Fruit fly (Drosophila melanogaster): ENCODE results near the gene Nemp.
A peak's percentile ranks its signal among the peaks of the same experiment; 100 is the strongest.

Gene Nemp

dm6 chrX:16610601-16611058, 44.2 kb downstream of the Nemp start, which contains the start of gene mbt (continued):
- TF ChIP-seq CG11560 (tag; IDR thresholded peaks at IDR 0.05): no peak
- peak; percentile 82 for TF ChIP-seq HLH4C (GFP tag; IDR thresholded peaks at IDR 0.05; ENCODE audit: partially characterized antibody)
- no peak for TF ChIP-seq emc (GFP tag; optimal IDR thresholded peaks at IDR 0.05)
- TF ChIP-seq danr (GFP tag; IDR thresholded peaks at IDR 0.05): no peak
- TF ChIP-seq Hmr (GFP tag; optimal IDR thresholded peaks at IDR 0.05): no peak
- TF ChIP-seq CG13894 (tag; optimal IDR thresholded peaks at IDR 0.05): no peak
- TF ChIP-seq aop (GFP tag; IDR thresholded peaks at IDR 0.05): no peak
- TF ChIP-seq kni (GFP tag; optimal IDR thresholded peaks at IDR 0.05): no peak
- TF ChIP-seq pho (GFP tag; optimal IDR thresholded peaks at IDR 0.05): peak; percentile 14
- TF ChIP-seq ind (GFP tag; optimal IDR thresholded peaks at IDR 0.05): no peak
- no peak for TF ChIP-seq repo (GFP tag; optimal IDR thresholded peaks at IDR 0.05)
- no peak for TF ChIP-seq CG1602 (GFP tag; optimal IDR thresholded peaks at IDR 0.05)
- TF ChIP-seq CG2875 (GFP tag; optimal IDR thresholded peaks at IDR 0.05): no peak
- no peak for TF ChIP-seq CG15011 (GFP tag; optimal IDR thresholded peaks at IDR 0.05)
- no peak for TF ChIP-seq prd (optimal IDR thresholded peaks at IDR 0.05)
- no peak for TF ChIP-seq prd (GFP tag; IDR thresholded peaks at IDR 0.05)
- no peak for TF ChIP-seq chn (GFP tag; optimal IDR thresholded peaks at IDR 0.05)
- no peak for TF ChIP-seq fru (optimal IDR thresholded peaks at IDR 0.05)
- no peak for TF ChIP-seq CG13624 (GFP tag; optimal IDR thresholded peaks at IDR 0.05)
- no peak for TF ChIP-seq CG9437 (GFP tag; optimal IDR thresholded peaks at IDR 0.05)
- no peak for TF ChIP-seq CG4404 (GFP tag; IDR thresholded peaks at IDR 0.05)
- TF ChIP-seq CG13424 (tag; optimal IDR thresholded peaks at IDR 0.05): no peak
- no peak for TF ChIP-seq esg (GFP tag; conservative IDR thresholded peaks at IDR 0.05)
- TF ChIP-seq D19B (GFP tag; optimal IDR thresholded peaks at IDR 0.05): no peak
- no peak; the same call in 1 of the 2 replicates for TF ChIP-seq slbo (GFP tag; IDR thresholded peaks at IDR 0.05)
- TF ChIP-seq Myb (GFP tag; optimal IDR thresholded peaks at IDR 0.05): peak; percentile 94
- no peak for TF ChIP-seq Dip2 (GFP tag; IDR thresholded peaks at IDR 0.05)
- peak; percentile 91 for TF ChIP-seq Scr (GFP tag; IDR thresholded peaks at IDR 0.05; ENCODE audit: partially characterized antibody)
- TF ChIP-seq Dip3 (GFP tag; optimal IDR thresholded peaks at IDR 0.05): no peak
- TF ChIP-seq hb (GFP tag; IDR thresholded peaks at IDR 0.05; ENCODE audit: partially characterized antibody): peak; percentile 84
- peak; percentile 67 for TF ChIP-seq CG14710 (tag; optimal IDR thresholded peaks at IDR 0.05)
- peak; percentile 94 for TF ChIP-seq bbx (GFP tag; IDR thresholded peaks at IDR 0.05; ENCODE audit: partially characterized antibody)
- TF ChIP-seq Nf-YC (tag; optimal IDR thresholded peaks at IDR 0.05): peak; percentile 45
- TF ChIP-seq btn (GFP tag; optimal IDR thresholded peaks at IDR 0.05): no peak
- TF ChIP-seq Dll (GFP tag; IDR thresholded peaks at IDR 0.05; ENCODE audit: partially characterized antibody): peak; percentile 88
- no peak for TF ChIP-seq Camta (GFP tag; optimal IDR thresholded peaks at IDR 0.05)
- no peak for TF ChIP-seq exex (tag; optimal IDR thresholded peaks at IDR 0.05)
- peak; percentile 57 for TF ChIP-seq CG2116 (GFP tag; optimal IDR thresholded peaks at IDR 0.05)
- no peak for TF ChIP-seq fd96Cb (tag; optimal IDR thresholded peaks at IDR 0.05)
- no peak for TF ChIP-seq ssp (GFP tag; IDR thresholded peaks at IDR 0.05)
- TF ChIP-seq Mrtf (GFP tag; IDR thresholded peaks at IDR 0.05): no peak
- TF ChIP-seq Stat92E (GFP tag; optimal IDR thresholded peaks at IDR 0.05): peak in 1 of 3 experiments; percentile 42
- TF ChIP-seq CG8290 (GFP tag; optimal IDR thresholded peaks at IDR 0.05): no peak
- no peak for TF ChIP-seq CG8290 (tag; optimal IDR thresholded peaks at IDR 0.05)
- TF ChIP-seq D19A (tag; optimal IDR thresholded peaks at IDR 0.05): peak; percentile 1
- peak; percentile 82 for TF ChIP-seq Dp (GFP tag; optimal IDR thresholded peaks at IDR 0.05)
- no peak for TF ChIP-seq corto (GFP tag; optimal IDR thresholded peaks at IDR 0.05)
- TF ChIP-seq E2f2 (GFP tag; IDR thresholded peaks at IDR 0.05): peak; percentile 85
- peak; percentile 87 for TF ChIP-seq Hr39 (optimal IDR thresholded peaks at IDR 0.05)

Measured in whole organism, embryonic.